Worm (Caenorhabditis elegans) whole organism, L4 larva: ENCODE data around the gene C16D9.6.

Experiments used
- F37D6.2 ChIP-seq: sonication (generic microtip); optimal IDR thresholded peaks from 2 replicates; lab custom pipeline; 2016; ENCODE audit warnings: mild to moderate bottlenecking, missing genetic modification characterization, missing compliant biosample characterization
- R02D3.7 ChIP-seq: fragments of 150-350 bp; sonication (generic microtip); optimal IDR thresholded peaks from 3 replicates; lab custom pipeline; 2014; ENCODE audit warnings: missing biosample characterization, missing genetic modification characterization
- ZK546.5 ChIP-seq, 2 experiments: sonication (generic microtip); optimal IDR thresholded peaks; 2 replicates each; lab custom pipeline; 2017; ENCODE audit warnings: missing biosample characterization in 2 of 2, missing genetic modification characterization in 2 of 2
- aha-1 ChIP-seq: fragments of 150-350 bp; peaks from one replicate; lab custom pipeline; 2014; ENCODE audit warnings: missing biosample characterization, missing genetic modification characterization
- ceh-20 ChIP-seq: fragments of 200-800 bp; sonication (Bioruptor generic); IDR thresholded peaks from 2 replicates; pipeline ENCODE4 v1.3.6; 2022; ENCODE audit warnings: missing genetic modification reagents, missing genetic modification characterization, missing compliant biosample characterization
- cey-2 ChIP-seq: sonication (generic microtip); optimal IDR thresholded peaks from 3 replicates; lab custom pipeline; 2017; ENCODE audit warnings: missing genetic modification characterization, mild to moderate bottlenecking, missing compliant biosample characterization, antibody characterized with exemption, borderline replicate concordance; ENCODE audit not compliant: insufficient read depth
- dmd-8 ChIP-seq: fragments of 200-800 bp; sonication (Bioruptor generic); IDR thresholded peaks from 2 replicates; pipeline ENCODE4 v1.3.6; 2022; ENCODE audit warnings: missing genetic modification characterization, missing compliant biosample characterization
- dve-1 ChIP-seq: sonication (generic microtip); optimal IDR thresholded peaks from 2 replicates; lab custom pipeline; 2017; ENCODE audit warnings: antibody characterized with exemption, mild to moderate bottlenecking, missing genetic modification characterization, missing compliant biosample characterization; ENCODE audit not compliant: insufficient read depth
- lin-39 ChIP-seq: fragments of 150-350 bp; optimal IDR thresholded peaks from 2 replicates; lab custom pipeline; 2014; ENCODE audit warnings: missing biosample characterization, missing genetic modification reagents, missing genetic modification characterization
- lir-3 ChIP-seq: sonication (generic microtip); optimal IDR thresholded peaks from 2 replicates; lab custom pipeline; 2016; ENCODE audit warnings: mild to moderate bottlenecking, missing genetic modification characterization, missing compliant biosample characterization
- mep-1 ChIP-seq: fragments of 150-350 bp; sonication (generic microtip); optimal IDR thresholded peaks from 3 replicates; lab custom pipeline; 2014; ENCODE audit warnings: missing biosample characterization, missing genetic modification characterization
- pha-4 ChIP-seq, 2 experiments: fragments of 150-350 bp in 1 of 2; fragments of 200-800 bp in 1 of 2; sonication (Bioruptor generic) in 1 of 2; IDR thresholded peaks in 1 of 2; optimal IDR thresholded peaks in 1 of 2; 2 replicates each; pipeline versions ENCODE4 v1.3.6 to Lab custom; 2014 to 2022; ENCODE audit warnings: missing genetic modification characterization in 2 of 2, missing genetic modification reagents in 2 of 2, missing biosample characterization in 1 of 2, missing compliant biosample characterization in 1 of 2
- pqm-1 ChIP-seq: sonication (generic microtip); optimal IDR thresholded peaks from 2 replicates; lab custom pipeline; 2017; ENCODE audit warnings: missing biosample characterization, missing genetic modification characterization
- unc-130 ChIP-seq: sonication (generic microtip); optimal IDR thresholded peaks from 2 replicates; lab custom pipeline; 2016; ENCODE audit warnings: missing genetic modification reagents, missing genetic modification characterization, missing compliant biosample characterization

DNA sequence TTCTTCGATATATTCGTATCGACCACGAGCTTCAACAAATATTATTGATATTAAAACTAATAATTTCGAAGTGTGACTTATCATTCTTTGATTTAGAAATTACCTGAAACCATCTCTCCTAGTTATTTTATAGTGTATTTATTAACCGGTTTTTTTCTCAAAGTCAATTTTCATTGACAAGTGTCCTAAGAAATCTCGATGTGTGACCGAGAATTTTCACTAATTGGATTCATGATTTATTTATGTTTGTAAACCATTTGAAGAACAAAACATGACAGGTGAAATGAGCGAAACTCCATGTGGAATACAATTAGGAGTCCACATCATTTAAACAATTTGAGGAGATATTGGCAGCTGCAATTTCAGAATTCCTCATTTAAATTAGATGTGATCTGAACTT, 13.4 kb upstream of the C16D9.6 start, which contains the start of gene C16D9.8:
- TF ChIP-seq ceh-20 (GFP tag; lab: Robert Waterston, UW) (no peak), aha-1 (tag; lab: Kevin White, UChicago) (no peak), F37D6.2 (no peak), dmd-8 (GFP tag; lab: Robert Waterston, UW) (no peak), R02D3.7 (tag; lab: Kevin White, UChicago) (no peak), cey-2 (tag; lab: Kevin White, UChicago) (no peak), unc-130 (GFP tag; lab: Kevin White, UChicago) (no peak), ZK546.5 (tag; optimal IDR thresholded peaks at IDR 0.05; lab: Kevin White, UChicago) (no peak), mep-1 (no peak), pha-4 (GFP tag; IDR thresholded peaks at IDR 0.05; lab: Robert Waterston, UW) (no peak), pha-4 (tag; optimal IDR thresholded peaks at IDR 0.05; lab: Kevin White, UChicago) (no peak), pqm-1 (tag; lab: Kevin White, UChicago) (no peak), lin-39 (tag; lab: Kevin White, UChicago) (no peak), lir-3 (tag; lab: Kevin White, UChicago) (no peak), dve-1 (tag; lab: Kevin White, UChicago) (no peak)
